Fruit fly (Drosophila melanogaster) whole organism, embryonic: Measurements from ENCODE around the gene CG7006.
A peak's percentile ranks its signal among the peaks of the same experiment; 100 is the strongest.

Source experiments
- Aef1 ChIP-seq: fragments of 200-800 bp; sonication (Bioruptor generic); IDR thresholded peaks from 3 replicates; pipeline ENCODE4 v1.3.6; 2022; ENCODE audit warnings: missing biosample characterization, missing genetic modification characterization
- Asciz ChIP-seq: fragments of 200-800 bp; sonication (Bioruptor generic); optimal IDR thresholded peaks from 2 replicates; lab custom pipeline; 2017; ENCODE audit warnings: missing biosample characterization, mild to moderate bottlenecking, missing genetic modification characterization, missing genetic modification reagents
- BtbVII ChIP-seq: fragments of 200-800 bp; sonication (Bioruptor generic); optimal IDR thresholded peaks from 3 replicates; lab custom pipeline; 2017; ENCODE audit warnings: missing biosample characterization, mild to moderate bottlenecking, missing genetic modification characterization
- Bteb2 ChIP-seq: fragments of 200-800 bp; sonication (Bioruptor generic); optimal IDR thresholded peaks from 2 replicates; lab custom pipeline; 2016; ENCODE audit warnings: missing biosample characterization, missing genetic modification characterization
- CG10274 ChIP-seq: fragments of 200-800 bp; sonication (Bioruptor generic); optimal IDR thresholded peaks from 3 replicates; lab custom pipeline; 2017; ENCODE audit warnings: missing biosample characterization, mild to moderate bottlenecking, missing genetic modification characterization
- CG10654 ChIP-seq: fragments of 200-800 bp; sonication (Bioruptor generic); optimal IDR thresholded peaks from 2 replicates; lab custom pipeline; 2016; ENCODE audit warnings: missing biosample characterization, missing genetic modification characterization
- CG11085 ChIP-seq: fragments of 200-800 bp; sonication (Bioruptor generic); IDR thresholded peaks from 2 replicates; pipeline ENCODE4 v1.3.6; 2022; ENCODE audit warnings: missing biosample characterization, missing genetic modification characterization
- CG11456 ChIP-seq: fragments of 200-800 bp; sonication (Bioruptor generic); IDR thresholded peaks from 3 replicates; pipeline ENCODE4 v1.3.6; 2022; ENCODE audit warnings: missing biosample characterization, missing genetic modification characterization
- CG11504 ChIP-seq: fragments of 200-800 bp; sonication (Bioruptor generic); optimal IDR thresholded peaks from 3 replicates; lab custom pipeline; 2019; ENCODE audit warnings: missing biosample characterization, mild to moderate bottlenecking, missing genetic modification characterization, moderate library complexity
- CG12769 ChIP-seq: fragments of 200-800 bp; sonication (Bioruptor generic); optimal IDR thresholded peaks from 2 replicates; lab custom pipeline; 2019; ENCODE audit warnings: missing biosample characterization, mild to moderate bottlenecking, missing genetic modification characterization, moderate library complexity
- CG14965 ChIP-seq: fragments of 200-800 bp; sonication (Bioruptor generic); optimal IDR thresholded peaks from 2 replicates; lab custom pipeline; 2016; ENCODE audit warnings: missing biosample characterization, missing genetic modification characterization, borderline replicate concordance
- CG1529 ChIP-seq: fragments of 200-800 bp; sonication (Bioruptor generic); optimal IDR thresholded peaks from 3 replicates; lab custom pipeline; 2018; ENCODE audit warnings: missing biosample characterization, missing genetic modification characterization
- CG17359 ChIP-seq: fragments of 200-800 bp; sonication (Bioruptor generic); optimal IDR thresholded peaks from 3 replicates; lab custom pipeline; 2018; ENCODE audit warnings: missing biosample characterization, mild to moderate bottlenecking, missing genetic modification characterization, moderate library complexity
- CG17361 ChIP-seq: fragments of 200-800 bp; sonication (Bioruptor generic); IDR thresholded peaks from 3 replicates; pipeline ENCODE4 v1.3.6; 2022; ENCODE audit warnings: missing biosample characterization, missing genetic modification characterization
- CG32772 ChIP-seq: fragments of 200-800 bp; sonication (Bioruptor generic); IDR thresholded peaks from 2 replicates; pipeline ENCODE4 v1.3.6; 2022; ENCODE audit warnings: missing biosample characterization, missing genetic modification characterization
- CG3995 ChIP-seq: fragments of 200-800 bp; sonication (Bioruptor generic); optimal IDR thresholded peaks from 3 replicates; lab custom pipeline; 2016; ENCODE audit warnings: missing biosample characterization, missing genetic modification characterization
- CG4730 ChIP-seq: fragments of 200-800 bp; sonication (Bioruptor generic); IDR thresholded peaks from 2 replicates; pipeline ENCODE4 v1.3.6; 2022; ENCODE audit warnings: missing biosample characterization, missing genetic modification characterization
- CG4854 ChIP-seq: fragments of 200-800 bp; sonication (Bioruptor generic); optimal IDR thresholded peaks from 2 replicates; lab custom pipeline; 2016; ENCODE audit warnings: missing biosample characterization, missing genetic modification characterization, inconsistent platforms
- CG6272 ChIP-seq: fragments of 200-800 bp; sonication (Bioruptor generic); IDR thresholded peaks from 2 replicates; pipeline ENCODE4 v1.3.6; 2022; ENCODE audit warnings: missing biosample characterization, missing genetic modification characterization
- CG7786 ChIP-seq: fragments of 200-800 bp; sonication (Bioruptor generic); optimal IDR thresholded peaks from 2 replicates; lab custom pipeline; 2016; ENCODE audit warnings: missing biosample characterization, missing genetic modification characterization
- CG8359 ChIP-seq: fragments of 200-800 bp; sonication (Bioruptor generic); optimal IDR thresholded peaks from 2 replicates; lab custom pipeline; 2017; ENCODE audit warnings: missing biosample characterization, mild to moderate bottlenecking, missing genetic modification characterization, borderline replicate concordance
- CG8388 ChIP-seq: fragments of 200-800 bp; sonication (Bioruptor generic); optimal IDR thresholded peaks from 2 replicates; lab custom pipeline; 2019; ENCODE audit warnings: missing biosample characterization, mild to moderate bottlenecking, missing genetic modification characterization, moderate library complexity
- CrebB ChIP-seq: fragments of 200-800 bp; sonication (Bioruptor generic); optimal IDR thresholded peaks from 3 replicates; lab custom pipeline; 2018; ENCODE audit warnings: missing biosample characterization, mild to moderate bottlenecking, missing genetic modification characterization
- Dip3 ChIP-seq: fragments of 200-800 bp; sonication (Bioruptor generic); optimal IDR thresholded peaks from 3 replicates; lab custom pipeline; 2016; ENCODE audit warnings: missing biosample characterization, missing genetic modification characterization
- Hr39 ChIP-seq: fragments of >200 bp; optimal IDR thresholded peaks from 2 replicates; lab custom pipeline; 2017
- Lhr ChIP-seq: fragments of 200-800 bp; sonication (Bioruptor generic); optimal IDR thresholded peaks from 3 replicates; lab custom pipeline; 2017; ENCODE audit warnings: mild to moderate bottlenecking, missing biosample characterization, missing genetic modification reagents, missing genetic modification characterization
- Mrtf ChIP-seq: fragments of 200-800 bp; sonication (Bioruptor generic); IDR thresholded peaks from 3 replicates; pipeline ENCODE4 v1.3.6; 2022; ENCODE audit warnings: missing biosample characterization, missing genetic modification characterization
- Optix ChIP-seq: fragments of 200-800 bp; sonication (Bioruptor generic); IDR thresholded peaks from 3 replicates; pipeline ENCODE4 v1.3.6; 2022; ENCODE audit warnings: missing biosample characterization, missing genetic modification characterization
- YL-1 ChIP-seq: fragments of 200-800 bp; sonication (Bioruptor generic); optimal IDR thresholded peaks from 3 replicates; lab custom pipeline; 2017; ENCODE audit warnings: missing biosample characterization, mild to moderate bottlenecking, missing genetic modification characterization
- ap ChIP-seq: fragments of 200-800 bp; sonication (Bioruptor generic); IDR thresholded peaks from 2 replicates; pipeline ENCODE4 v1.3.6; 2022; ENCODE audit warnings: missing biosample characterization, missing genetic modification characterization
- ara ChIP-seq: fragments of 200-800 bp; sonication (Bioruptor generic); IDR thresholded peaks from 2 replicates; pipeline ENCODE4 v1.3.6; 2022; ENCODE audit warnings: missing biosample characterization, missing genetic modification characterization
- ato ChIP-seq: fragments of 200-800 bp; sonication (Bioruptor generic); IDR thresholded peaks from 2 replicates; pipeline ENCODE4 v1.3.6; 2022; ENCODE audit warnings: missing biosample characterization, missing genetic modification characterization; ENCODE audit not compliant: partially characterized antibody
- az2 ChIP-seq: fragments of 200-800 bp; sonication (Bioruptor generic); optimal IDR thresholded peaks from 3 replicates; lab custom pipeline; 2016; ENCODE audit warnings: missing biosample characterization, missing genetic modification characterization
- bbx ChIP-seq: fragments of 200-800 bp; sonication (Bioruptor generic); IDR thresholded peaks from 2 replicates; pipeline ENCODE4 v1.3.6; 2022; ENCODE audit warnings: missing biosample characterization, missing genetic modification characterization; ENCODE audit not compliant: partially characterized antibody
- bigmax ChIP-seq: fragments of 200-800 bp; sonication (Bioruptor generic); optimal IDR thresholded peaks from 2 replicates; lab custom pipeline; 2018; ENCODE audit warnings: missing biosample characterization, mild to moderate bottlenecking, missing genetic modification characterization
- dmrt11E ChIP-seq: fragments of 200-800 bp; sonication (Bioruptor generic); optimal IDR thresholded peaks from 3 replicates; lab custom pipeline; 2018; ENCODE audit warnings: missing biosample characterization, mild to moderate bottlenecking, missing genetic modification characterization, moderate library complexity
- fd3F ChIP-seq: fragments of 200-800 bp; sonication (Bioruptor generic); optimal IDR thresholded peaks from 2 replicates; lab custom pipeline; 2018; ENCODE audit warnings: missing biosample characterization, mild to moderate bottlenecking, missing genetic modification characterization, moderate library complexity
- ftz-f1 ChIP-seq: fragments of 200-800 bp; sonication (Bioruptor generic); optimal IDR thresholded peaks from 2 replicates; lab custom pipeline; 2016; ENCODE audit warnings: missing biosample characterization, missing genetic modification characterization
- gro ChIP-seq: fragments of 200-800 bp; sonication (Bioruptor generic); optimal IDR thresholded peaks from 2 replicates; lab custom pipeline; 2016; ENCODE audit warnings: missing biosample characterization, missing genetic modification characterization
- mirr ChIP-seq: fragments of 200-800 bp; sonication (Bioruptor generic); optimal IDR thresholded peaks from 3 replicates; lab custom pipeline; 2018; ENCODE audit warnings: missing biosample characterization, mild to moderate bottlenecking, missing genetic modification characterization
- nau ChIP-seq: fragments of 200-800 bp; sonication (Bioruptor generic); optimal IDR thresholded peaks from 3 replicates; lab custom pipeline; 2017; ENCODE audit warnings: missing biosample characterization, mild to moderate bottlenecking, missing genetic modification characterization, missing genetic modification reagents
- nerfin-2 ChIP-seq: fragments of 200-800 bp; sonication (Bioruptor generic); IDR thresholded peaks from 2 replicates; pipeline ENCODE4 v1.3.6; 2022; ENCODE audit warnings: missing biosample characterization, missing genetic modification characterization; ENCODE audit not compliant: partially characterized antibody
- nom ChIP-seq: fragments of 200-800 bp; sonication (Bioruptor generic); optimal IDR thresholded peaks from 2 replicates; lab custom pipeline; 2017; ENCODE audit warnings: missing biosample characterization, missing genetic modification characterization, mild to moderate bottlenecking, moderate library complexity, missing genetic modification reagents
- tin ChIP-seq: fragments of 200-800 bp; sonication (Bioruptor generic); optimal IDR thresholded peaks from 3 replicates; lab custom pipeline; 2016; ENCODE audit warnings: missing biosample characterization, missing genetic modification characterization
- unpg ChIP-seq: fragments of 200-800 bp; sonication (Bioruptor generic); optimal IDR thresholded peaks from 3 replicates; lab custom pipeline; 2018; ENCODE audit warnings: missing biosample characterization, mild to moderate bottlenecking, missing genetic modification characterization, moderate library complexity
- vfl ChIP-seq: fragments of 200-800 bp; sonication (Bioruptor generic); optimal IDR thresholded peaks from 2 replicates; lab custom pipeline; 2016; ENCODE audit warnings: missing biosample characterization, missing genetic modification characterization
- vnd ChIP-seq: fragments of 200-800 bp; sonication (Bioruptor generic); IDR thresholded peaks from 3 replicates; pipeline ENCODE4 v1.3.6; 2022; ENCODE audit warnings: missing biosample characterization, missing genetic modification characterization; ENCODE audit not compliant: partially characterized antibody
- vvl ChIP-seq: fragments of 200-800 bp; sonication (Bioruptor generic); IDR thresholded peaks from 2 replicates; pipeline ENCODE4 v1.3.6; 2022; ENCODE audit warnings: missing biosample characterization, missing genetic modification characterization
- zen2 ChIP-seq: fragments of 200-800 bp; sonication (Bioruptor generic); IDR thresholded peaks from 3 replicates; pipeline ENCODE4 v1.3.6; 2022; ENCODE audit warnings: missing biosample characterization, missing genetic modification characterization; ENCODE audit not compliant: partially characterized antibody

CG7006 gene

dm6 chr3R:24813637-24814301, 36.7 kb upstream of the CG7006 start, which contains the start of the genes lili and CG34150 (continued):
- TF ChIP-seq CG11456 (GFP tag; lab: Robert Waterston, UW) (peak; percentile 77; the same call in 2 of the 3 replicates), Lhr (GFP tag; lab: Kevin White, UChicago) (peak; percentile 58), ap (GFP tag; lab: Robert Waterston, UW) (0 out of 2 replicates have a peak, but pooled peaks have one; percentile 18), CG6272 (GFP tag; lab: Robert Waterston, UW) (peak; percentile 72), bigmax (GFP tag; lab: Kevin White, UChicago) (no peak), tin (GFP tag; lab: Kevin White, UChicago) (peak; percentile 77), CG11504 (peak; percentile 76), vvl (GFP tag; lab: Robert Waterston, UW) (peak; percentile 85), CG1529 (peak; percentile 46), ara (GFP tag; lab: Robert Waterston, UW) (peak; percentile 46; the same call in 1 of the 2 replicates), CG11085 (GFP tag; lab: Robert Waterston, UW) (peak; percentile 62), bbx (GFP tag; lab: Robert Waterston, UW) (peak; percentile 80), CG14965 (no peak), zen2 (GFP tag; lab: Robert Waterston, UW) (no peak; the same call in 2 of the 3 replicates), CG17359 (tag; lab: Kevin White, UChicago) (peak; percentile 90), CG32772 (GFP tag; lab: Robert Waterston, UW) (peak; percentile 73), CG12769 (tag; lab: Kevin White, UChicago) (no peak), CG17361 (GFP tag; lab: Robert Waterston, UW) (peak; percentile 78), Hr39 (lab: Kevin White, UChicago) (no peak), CG10274 (no peak), CG3995 (GFP tag; lab: Kevin White, UChicago) (peak; percentile 23), CG4854 (GFP tag; lab: Kevin White, UChicago) (peak; percentile 61), fd3F (GFP tag; lab: Kevin White, UChicago) (peak; percentile 67), nau (GFP tag; lab: Kevin White, UChicago) (no peak), vnd (GFP tag; lab: Robert Waterston, UW) (peak; percentile 61), Optix (GFP tag; lab: Robert Waterston, UW) (no peak), az2 (peak; percentile 80), mirr (GFP tag; lab: Kevin White, UChicago) (no peak), Dip3 (GFP tag; lab: Kevin White, UChicago) (peak; percentile 65), vfl (GFP tag; lab: Kevin White, UChicago) (peak; percentile 73), CG4730 (GFP tag; lab: Robert Waterston, UW) (peak; percentile 60), nerfin-2 (GFP tag; lab: Robert Waterston, UW) (no peak), unpg (GFP tag; lab: Kevin White, UChicago) (peak; percentile 71), CG8359 (GFP tag; lab: Kevin White, UChicago) (no peak), CG10654 (GFP tag; lab: Kevin White, UChicago) (peak; percentile 67), gro (GFP tag; lab: Kevin White, UChicago) (peak; percentile 81), BtbVII (GFP tag; lab: Kevin White, UChicago) (peak; percentile 29), Aef1 (peak; percentile 71), ftz-f1 (GFP tag; lab: Kevin White, UChicago) (peak; percentile 14), Bteb2 (peak; percentile 86), dmrt11E (tag; lab: Kevin White, UChicago) (peak; percentile 69), CG8388 (GFP tag; lab: Kevin White, UChicago) (peak; percentile 55), ato (GFP tag; lab: Robert Waterston, UW) (peak; percentile 58; the same call in 1 of the 2 replicates), Asciz (GFP tag; lab: Kevin White, UChicago) (peak; percentile 55), YL-1 (GFP tag; lab: Kevin White, UChicago) (peak; percentile 79), CG7786 (GFP tag; lab: Kevin White, UChicago) (peak; percentile 74), nom (GFP tag; lab: Kevin White, UChicago) (peak; percentile 33), CrebB (tag; lab: Kevin White, UChicago) (no peak), Mrtf (GFP tag; lab: Robert Waterston, UW) (0 out of 3 replicates have a peak, but pooled peaks have one; percentile 45)
